Fruit fly (Drosophila melanogaster) whole organism, embryonic: ENCODE results near the gene brv3.

Source experiments
- ATbp ChIP-seq: fragments of 200-800 bp; sonication (Bioruptor generic); optimal IDR thresholded peaks from 2 replicates; lab custom pipeline; 2017; ENCODE audit warnings: missing biosample characterization, mild to moderate bottlenecking, missing genetic modification characterization, missing genetic modification reagents
- CG13624 ChIP-seq: fragments of 200-800 bp; sonication (Bioruptor generic); optimal IDR thresholded peaks from 2 replicates; lab custom pipeline; 2016; ENCODE audit warnings: missing biosample characterization, missing genetic modification characterization
- CG14050 ChIP-seq: fragments of 200-800 bp; sonication (Bioruptor generic); IDR thresholded peaks from 3 replicates; pipeline ENCODE4 v1.3.6; 2022; ENCODE audit warnings: missing biosample characterization, missing genetic modification characterization
- CG14441 ChIP-seq: fragments of 200-800 bp; sonication (Bioruptor generic); IDR thresholded peaks from 2 replicates; pipeline ENCODE4 v1.3.6; 2022; ENCODE audit warnings: missing biosample characterization, missing genetic modification characterization
- CG17385 ChIP-seq: fragments of 200-800 bp; sonication (Bioruptor generic); optimal IDR thresholded peaks from 3 replicates; lab custom pipeline; 2018; ENCODE audit warnings: missing biosample characterization, mild to moderate bottlenecking, missing genetic modification characterization
- CG18262 ChIP-seq: fragments of 200-800 bp; optimal IDR thresholded peaks from 3 replicates; lab custom pipeline; 2019; ENCODE audit warnings: missing biosample characterization, mild to moderate bottlenecking, missing genetic modification characterization, moderate library complexity
- CG2712 ChIP-seq: fragments of 200-800 bp; optimal IDR thresholded peaks from 3 replicates; lab custom pipeline; 2019; ENCODE audit warnings: missing biosample characterization, mild to moderate bottlenecking, missing genetic modification characterization, moderate library complexity
- CG34376 ChIP-seq: fragments of 200-800 bp; sonication (Bioruptor generic); optimal IDR thresholded peaks from 2 replicates; lab custom pipeline; 2018; ENCODE audit warnings: missing biosample characterization, mild to moderate bottlenecking, missing genetic modification characterization
- CG4360 ChIP-seq: fragments of 200-800 bp; sonication (Bioruptor generic); IDR thresholded peaks from 2 replicates; pipeline ENCODE4 v1.3.6; 2022; ENCODE audit warnings: missing biosample characterization, missing genetic modification characterization
- CG4707 ChIP-seq: fragments of 200-800 bp; sonication (Bioruptor generic); optimal IDR thresholded peaks from 2 replicates; lab custom pipeline; 2018; ENCODE audit warnings: missing biosample characterization, mild to moderate bottlenecking, missing genetic modification characterization, moderate library complexity
- CG4820 ChIP-seq: fragments of 200-800 bp; sonication (Bioruptor generic); optimal IDR thresholded peaks from 3 replicates; lab custom pipeline; 2016; ENCODE audit warnings: missing biosample characterization, missing genetic modification characterization
- CG6765 ChIP-seq: fragments of 200-800 bp; sonication (Bioruptor generic); optimal IDR thresholded peaks from 3 replicates; lab custom pipeline; 2017; ENCODE audit warnings: missing biosample characterization, mild to moderate bottlenecking, missing genetic modification characterization
- CG8359 ChIP-seq: fragments of 200-800 bp; sonication (Bioruptor generic); optimal IDR thresholded peaks from 2 replicates; lab custom pipeline; 2017; ENCODE audit warnings: missing biosample characterization, mild to moderate bottlenecking, missing genetic modification characterization, borderline replicate concordance
- CG8944 ChIP-seq: fragments of 200-800 bp; sonication (Bioruptor generic); optimal IDR thresholded peaks from 3 replicates; lab custom pipeline; 2016; ENCODE audit warnings: missing biosample characterization, missing genetic modification characterization
- CkIIα-i1 ChIP-seq: fragments of 200-800 bp; sonication (Bioruptor generic); IDR thresholded peaks from 2 replicates; pipeline ENCODE4 v1.3.6; 2022; ENCODE audit warnings: missing biosample characterization, missing genetic modification characterization
- CoRest ChIP-seq: fragments of 200-800 bp; sonication (Bioruptor generic); optimal IDR thresholded peaks from 3 replicates; lab custom pipeline; 2018; ENCODE audit warnings: missing biosample characterization, mild to moderate bottlenecking, missing genetic modification characterization, moderate library complexity
- Dp ChIP-seq: fragments of 200-800 bp; sonication (Bioruptor generic); optimal IDR thresholded peaks from 2 replicates; lab custom pipeline; 2018; ENCODE audit warnings: missing biosample characterization, mild to moderate bottlenecking, missing genetic modification characterization, moderate library complexity
- ERR ChIP-seq: fragments of 200-800 bp; sonication (Bioruptor generic); optimal IDR thresholded peaks from 2 replicates; lab custom pipeline; 2016; ENCODE audit warnings: missing biosample characterization, missing genetic modification characterization
- HLH54F ChIP-seq: fragments of 200-800 bp; sonication (Bioruptor generic); optimal IDR thresholded peaks from 3 replicates; lab custom pipeline; 2016; ENCODE audit warnings: missing biosample characterization, missing genetic modification characterization
- Hmr ChIP-seq: fragments of 200-800 bp; sonication (Bioruptor generic); optimal IDR thresholded peaks from 3 replicates; lab custom pipeline; 2017; ENCODE audit warnings: mild to moderate bottlenecking, missing biosample characterization, missing genetic modification reagents, missing genetic modification characterization
- Hr3 ChIP-seq: fragments of 200-800 bp; sonication (Bioruptor generic); optimal IDR thresholded peaks from 3 replicates; lab custom pipeline; 2016; ENCODE audit warnings: missing biosample characterization, missing genetic modification characterization
- NFAT ChIP-seq: fragments of 200-800 bp; sonication (Bioruptor generic); IDR thresholded peaks from 2 replicates; pipeline ENCODE4 v1.3.6; 2022; ENCODE audit warnings: missing biosample characterization, missing genetic modification characterization
- Nf-YB ChIP-seq: fragments of 200-800 bp; sonication (Bioruptor generic); optimal IDR thresholded peaks from 3 replicates; lab custom pipeline; 2019; ENCODE audit warnings: missing biosample characterization, mild to moderate bottlenecking, missing genetic modification characterization, moderate library complexity
- PHDP ChIP-seq: fragments of 200-800 bp; sonication (Bioruptor generic); optimal IDR thresholded peaks from 3 replicates; lab custom pipeline; 2018; ENCODE audit warnings: missing biosample characterization, mild to moderate bottlenecking, missing genetic modification characterization, moderate library complexity
- Trl ChIP-seq, 3 experiments: fragments of >200 bp in 2 of 3; fragments of 200-800 bp in 1 of 3; sonication (Bioruptor generic) in 1 of 3; optimal IDR thresholded peaks; 2 replicates in 1 of 3; 3 replicates in 2 of 3; lab custom pipeline; 2016 to 2017; ENCODE audit warnings: missing biosample characterization in 1 of 3, missing genetic modification characterization in 1 of 3
- Xrp1 ChIP-seq: fragments of 200-800 bp; sonication (Bioruptor generic); IDR thresholded peaks from 2 replicates; pipeline ENCODE4 v1.3.6; 2022; ENCODE audit warnings: missing biosample characterization, missing genetic modification characterization
- ab ChIP-seq: fragments of 200-800 bp; sonication (Bioruptor generic); optimal IDR thresholded peaks from 2 replicates; lab custom pipeline; 2016; ENCODE audit warnings: missing biosample characterization, missing genetic modification characterization
- bcd ChIP-seq: fragments of 200-800 bp; sonication (Bioruptor generic); optimal IDR thresholded peaks from 2 replicates; lab custom pipeline; 2017; ENCODE audit warnings: missing biosample characterization, mild to moderate bottlenecking, missing genetic modification characterization
- cato ChIP-seq: fragments of 200-800 bp; sonication (Bioruptor generic); optimal IDR thresholded peaks from 2 replicates; lab custom pipeline; 2016; ENCODE audit warnings: missing biosample characterization, missing genetic modification characterization, borderline replicate concordance
- chif ChIP-seq, 2 experiments: fragments of 200-800 bp; sonication (Bioruptor generic); optimal IDR thresholded peaks; 3 replicates each; lab custom pipeline; 2016; ENCODE audit warnings: missing biosample characterization in 2 of 2, missing genetic modification characterization in 2 of 2
- ci ChIP-seq: fragments of 200-800 bp; sonication (Bioruptor generic); IDR thresholded peaks from 3 replicates; pipeline ENCODE4 v1.3.6; 2022; ENCODE audit warnings: missing biosample characterization, missing genetic modification characterization
- crol ChIP-seq: fragments of 200-800 bp; sonication (Bioruptor generic); IDR thresholded peaks from 2 replicates; pipeline ENCODE4 v1.3.6; 2022; ENCODE audit warnings: missing biosample characterization, missing genetic modification characterization
- exex ChIP-seq: fragments of 200-800 bp; sonication (Bioruptor generic); optimal IDR thresholded peaks from 4 replicates; lab custom pipeline; 2018; ENCODE audit warnings: missing biosample characterization, mild to moderate bottlenecking, missing genetic modification characterization, moderate library complexity
- gcm2 ChIP-seq: fragments of 200-800 bp; sonication (Bioruptor generic); optimal IDR thresholded peaks from 2 replicates; lab custom pipeline; 2016; ENCODE audit warnings: missing biosample characterization, missing genetic modification characterization
- gfzf ChIP-seq: fragments of 200-800 bp; sonication (Bioruptor generic); optimal IDR thresholded peaks from 2 replicates; lab custom pipeline; 2016; ENCODE audit warnings: missing biosample characterization, mild to moderate bottlenecking, missing genetic modification characterization, moderate library complexity
- grn ChIP-seq: fragments of 200-800 bp; sonication (Bioruptor generic); optimal IDR thresholded peaks from 3 replicates; lab custom pipeline; 2017; ENCODE audit warnings: missing biosample characterization, missing genetic modification characterization
- gsb-n ChIP-seq: fragments of 200-800 bp; sonication (Bioruptor generic); optimal IDR thresholded peaks from 3 replicates; lab custom pipeline; 2018; ENCODE audit warnings: missing biosample characterization, mild to moderate bottlenecking, missing genetic modification characterization
- ham ChIP-seq: fragments of 200-800 bp; sonication (Bioruptor generic); IDR thresholded peaks from 2 replicates; pipeline ENCODE4 v1.3.6; 2022; ENCODE audit warnings: missing biosample characterization, missing genetic modification characterization
- hkb ChIP-seq, 2 experiments: fragments of 200-800 bp in 1 of 2; fragments of >200 bp in 1 of 2; sonication (Bioruptor generic) in 1 of 2; IDR thresholded peaks in 1 of 2; optimal IDR thresholded peaks in 1 of 2; 2 replicates each; pipeline versions ENCODE4 v1.3.6 to Lab custom; 2017 to 2022; ENCODE audit warnings: missing biosample characterization in 1 of 2, missing genetic modification characterization in 1 of 2
- inv ChIP-seq: fragments of 200-800 bp; sonication (Bioruptor generic); IDR thresholded peaks from 2 replicates; pipeline ENCODE4 v1.3.6; 2022; ENCODE audit warnings: missing biosample characterization, missing genetic modification characterization; ENCODE audit not compliant: partially characterized antibody
- jumu ChIP-seq: fragments of 200-800 bp; sonication (Bioruptor generic); optimal IDR thresholded peaks from 3 replicates; lab custom pipeline; 2016; ENCODE audit warnings: missing biosample characterization, missing genetic modification characterization
- kah ChIP-seq: fragments of 200-800 bp; sonication (Bioruptor generic); optimal IDR thresholded peaks from 2 replicates; lab custom pipeline; 2018; ENCODE audit warnings: missing biosample characterization, mild to moderate bottlenecking, missing genetic modification characterization
- knrl ChIP-seq: fragments of 200-800 bp; sonication (Bioruptor generic); IDR thresholded peaks from 3 replicates; pipeline ENCODE4 v1.3.6; 2022; ENCODE audit warnings: missing biosample characterization, missing genetic modification characterization; ENCODE audit not compliant: partially characterized antibody
- pnt ChIP-seq: fragments of 200-800 bp; sonication (Bioruptor generic); optimal IDR thresholded peaks from 3 replicates; lab custom pipeline; 2016; ENCODE audit warnings: missing biosample characterization, missing genetic modification characterization
- tio ChIP-seq: fragments of 200-800 bp; sonication (Bioruptor generic); optimal IDR thresholded peaks from 2 replicates; lab custom pipeline; 2017; ENCODE audit warnings: missing biosample characterization, missing genetic modification characterization, inconsistent platforms
- unpg ChIP-seq: fragments of 200-800 bp; sonication (Bioruptor generic); optimal IDR thresholded peaks from 3 replicates; lab custom pipeline; 2018; ENCODE audit warnings: missing biosample characterization, mild to moderate bottlenecking, missing genetic modification characterization, moderate library complexity
- wek ChIP-seq: fragments of 200-800 bp; sonication (Bioruptor generic); optimal IDR thresholded peaks from 3 replicates; lab custom pipeline; 2018; ENCODE audit warnings: missing biosample characterization, mild to moderate bottlenecking, missing genetic modification characterization, moderate library complexity
- wor ChIP-seq: fragments of 200-800 bp; sonication (Bioruptor generic); IDR thresholded peaks from 2 replicates; pipeline ENCODE4 v1.3.6; 2022; ENCODE audit warnings: missing biosample characterization, missing genetic modification characterization

Gene brv3

dm6 chrX:2646022-2646761 is 21.8 kb upstream of the brv3 start (continued):
- TF ChIP-seq ci (GFP tag; lab: Robert Waterston, UW) (peak; percentile 98), gfzf (peak; percentile 11), unpg (peak; percentile 98), CG6765 (GFP tag; lab: Kevin White, UChicago) (peak; percentile 94), NFAT (GFP tag; lab: Robert Waterston, UW) (peak; percentile 92), CG8944 (GFP tag; lab: Kevin White, UChicago) (peak; percentile 97), Hmr (GFP tag; lab: Kevin White, UChicago) (peak; percentile 99), chif (GFP tag; optimal IDR thresholded peaks at IDR 0.05; lab: Kevin White, UChicago) (peak; percentile 97 to 98), CG4360 (GFP tag; lab: Robert Waterston, UW) (peak; percentile 90), exex (peak; percentile 84), CG4707 (GFP tag; lab: Kevin White, UChicago) (peak; percentile 95), CG14441 (GFP tag; lab: Robert Waterston, UW) (peak; percentile 95), PHDP (peak; percentile 98), CG34376 (GFP tag; lab: Kevin White, UChicago) (peak; percentile 93), ab (GFP tag; lab: Kevin White, UChicago) (peak; percentile 95), CoRest (tag; lab: Kevin White, UChicago) (peak; percentile 98), ATbp (GFP tag; lab: Kevin White, UChicago) (peak; percentile 98), HLH54F (peak; percentile 96), CG17385 (GFP tag; lab: Kevin White, UChicago) (peak; percentile 95), CG4820 (GFP tag; lab: Kevin White, UChicago) (peak; percentile 93), kah (peak; percentile 92), Dp (peak; percentile 28), CG13624 (GFP tag; lab: Kevin White, UChicago) (peak; percentile 98), Trl (optimal IDR thresholded peaks at IDR 0.05; lab: Kevin White, UChicago) (peak; percentile 54 to 82), Trl (GFP tag; optimal IDR thresholded peaks at IDR 0.05; lab: Kevin White, UChicago) (peak; percentile 95), inv (GFP tag; lab: Robert Waterston, UW) (peak; percentile 46; the same call in 1 of the 2 replicates), wor (GFP tag; lab: Robert Waterston, UW) (peak; percentile 95), knrl (peak; percentile 45; the same call in 2 of the 3 replicates), tio (peak; percentile 94), crol (GFP tag; lab: Robert Waterston, UW) (peak; percentile 99), hkb (optimal IDR thresholded peaks at IDR 0.05; lab: Kevin White, UChicago) (no peak), hkb (GFP tag; IDR thresholded peaks at IDR 0.05; lab: Robert Waterston, UW) (peak; percentile 98), ham (GFP tag; lab: Robert Waterston, UW) (peak; percentile 86), Hr3 (GFP tag; lab: Kevin White, UChicago) (peak; percentile 96), CG18262 (tag; lab: Kevin White, UChicago) (peak; percentile 97), grn (GFP tag; lab: Kevin White, UChicago) (peak; percentile 73), ERR (GFP tag; lab: Kevin White, UChicago) (peak; percentile 95), CG2712 (tag; lab: Kevin White, UChicago) (peak; percentile 97), pnt (peak; percentile 94), Nf-YB (GFP tag; lab: Kevin White, UChicago) (peak; percentile 87), wek (GFP tag; lab: Kevin White, UChicago) (peak; percentile 91), Xrp1 (peak; percentile 97), CG14050 (GFP tag; lab: Robert Waterston, UW) (peak; percentile 95), gcm2 (GFP tag; lab: Kevin White, UChicago) (peak; percentile 92), bcd (GFP tag; lab: Kevin White, UChicago) (peak; percentile 98), cato (GFP tag; lab: Kevin White, UChicago) (peak; percentile 90), jumu (GFP tag; lab: Kevin White, UChicago) (peak; percentile 97), CG8359 (GFP tag; lab: Kevin White, UChicago) (peak; percentile 89), gsb-n (tag; lab: Kevin White, UChicago) (peak; percentile 96), CkIIα-i1 (GFP tag; lab: Robert Waterston, UW) (peak; percentile 69)
